Fruit fly (Drosophila melanogaster) whole organism, embryonic: ENCODE data around the gene RabX6.

Source experiments
- Adf1 ChIP-seq: fragments of 200-800 bp; sonication (Bioruptor generic); IDR thresholded peaks from 2 replicates; pipeline ENCODE4 v1.3.6; 2022; ENCODE audit warnings: missing biosample characterization, missing genetic modification characterization
- Asciz ChIP-seq: fragments of 200-800 bp; sonication (Bioruptor generic); optimal IDR thresholded peaks from 2 replicates; lab custom pipeline; 2017; ENCODE audit warnings: missing biosample characterization, mild to moderate bottlenecking, missing genetic modification characterization, missing genetic modification reagents
- Atf-2 ChIP-seq: fragments of 200-800 bp; sonication (Bioruptor generic); optimal IDR thresholded peaks from 2 replicates; lab custom pipeline; 2016; ENCODE audit warnings: missing biosample characterization, missing genetic modification characterization
- Bgb ChIP-seq: fragments of 200-800 bp; sonication (Bioruptor generic); IDR thresholded peaks from 2 replicates; pipeline ENCODE4 v1.3.6; 2022; ENCODE audit warnings: missing biosample characterization, missing genetic modification characterization; ENCODE audit not compliant: partially characterized antibody
- CG1024 ChIP-seq: fragments of 200-800 bp; sonication (Bioruptor generic); IDR thresholded peaks from 2 replicates; pipeline ENCODE4 v1.3.6; 2022; ENCODE audit warnings: missing biosample characterization, missing genetic modification characterization
- CG11560 ChIP-seq: fragments of 200-800 bp; sonication (Bioruptor generic); IDR thresholded peaks from 3 replicates; pipeline ENCODE4 v1.3.6; 2022; ENCODE audit warnings: missing biosample characterization, missing genetic modification characterization
- CG13287 ChIP-seq: fragments of 200-800 bp; sonication (Bioruptor generic); IDR thresholded peaks from 2 replicates; pipeline ENCODE4 v1.3.6; 2022; ENCODE audit warnings: missing biosample characterization, missing genetic modification characterization; ENCODE audit not compliant: partially characterized antibody
- CG13624 ChIP-seq: fragments of 200-800 bp; sonication (Bioruptor generic); optimal IDR thresholded peaks from 2 replicates; lab custom pipeline; 2016; ENCODE audit warnings: missing biosample characterization, missing genetic modification characterization
- CG14050 ChIP-seq: fragments of 200-800 bp; sonication (Bioruptor generic); IDR thresholded peaks from 3 replicates; pipeline ENCODE4 v1.3.6; 2022; ENCODE audit warnings: missing biosample characterization, missing genetic modification characterization
- CG1602 ChIP-seq: fragments of 200-800 bp; sonication (Bioruptor generic); optimal IDR thresholded peaks from 3 replicates; lab custom pipeline; 2016; ENCODE audit warnings: missing biosample characterization, missing genetic modification characterization
- CG1647 ChIP-seq: fragments of 200-800 bp; sonication (Bioruptor generic); optimal IDR thresholded peaks from 3 replicates; lab custom pipeline; 2016; ENCODE audit warnings: missing biosample characterization, missing genetic modification characterization
- CG18476 ChIP-seq: fragments of 200-800 bp; sonication (Bioruptor generic); optimal IDR thresholded peaks from 2 replicates; lab custom pipeline; 2016; ENCODE audit warnings: missing biosample characterization, mild to moderate bottlenecking, missing genetic modification characterization
- CG4282 ChIP-seq: fragments of 200-800 bp; sonication (Bioruptor generic); optimal IDR thresholded peaks from 2 replicates; lab custom pipeline; 2016; ENCODE audit warnings: missing biosample characterization, missing genetic modification characterization
- CG43689 ChIP-seq: fragments of 200-800 bp; sonication (Bioruptor generic); IDR thresholded peaks from 2 replicates; pipeline ENCODE4 v1.3.6; 2022; ENCODE audit warnings: missing biosample characterization, missing genetic modification characterization
- CG4707 ChIP-seq: fragments of 200-800 bp; sonication (Bioruptor generic); optimal IDR thresholded peaks from 2 replicates; lab custom pipeline; 2018; ENCODE audit warnings: missing biosample characterization, mild to moderate bottlenecking, missing genetic modification characterization, moderate library complexity
- CG4854 ChIP-seq: fragments of 200-800 bp; sonication (Bioruptor generic); optimal IDR thresholded peaks from 2 replicates; lab custom pipeline; 2016; ENCODE audit warnings: missing biosample characterization, missing genetic modification characterization, inconsistent platforms
- CG6683 ChIP-seq: fragments of 200-800 bp; sonication (Bioruptor generic); optimal IDR thresholded peaks from 2 replicates; lab custom pipeline; 2017; ENCODE audit warnings: missing biosample characterization, mild to moderate bottlenecking, missing genetic modification characterization, missing genetic modification reagents
- CG6854 ChIP-seq: fragments of 200-800 bp; sonication (Bioruptor generic); optimal IDR thresholded peaks from 3 replicates; lab custom pipeline; 2017; ENCODE audit warnings: missing biosample characterization, mild to moderate bottlenecking, missing genetic modification characterization
- CG8924 ChIP-seq: fragments of 200-800 bp; optimal IDR thresholded peaks from 3 replicates; lab custom pipeline; 2019; ENCODE audit warnings: missing biosample characterization, mild to moderate bottlenecking, missing genetic modification characterization, moderate library complexity
- Dbx ChIP-seq: fragments of 200-800 bp; sonication (Bioruptor generic); IDR thresholded peaks from 3 replicates; pipeline ENCODE4 v1.3.6; 2022; ENCODE audit warnings: missing biosample characterization, missing genetic modification characterization
- Dll ChIP-seq: fragments of 200-800 bp; sonication (Bioruptor generic); IDR thresholded peaks from 4 replicates; pipeline ENCODE4 v1.3.6; 2022; ENCODE audit warnings: missing biosample characterization, missing genetic modification characterization; ENCODE audit not compliant: partially characterized antibody
- ERR ChIP-seq: fragments of 200-800 bp; sonication (Bioruptor generic); optimal IDR thresholded peaks from 2 replicates; lab custom pipeline; 2016; ENCODE audit warnings: missing biosample characterization, missing genetic modification characterization
- Lim3 ChIP-seq: fragments of 200-800 bp; sonication (Bioruptor generic); IDR thresholded peaks from 2 replicates; pipeline ENCODE4 v1.3.6; 2022; ENCODE audit warnings: missing biosample characterization, missing genetic modification characterization
- NC2β ChIP-seq: fragments of 200-800 bp; sonication (Bioruptor generic); optimal IDR thresholded peaks from 2 replicates; lab custom pipeline; 2016; ENCODE audit warnings: missing biosample characterization, missing genetic modification characterization
- NK7.1 ChIP-seq: fragments of 200-800 bp; sonication (Bioruptor generic); optimal IDR thresholded peaks from 3 replicates; lab custom pipeline; 2016; ENCODE audit warnings: missing biosample characterization, missing genetic modification characterization
- Neu2 ChIP-seq: fragments of 200-800 bp; sonication (Bioruptor generic); optimal IDR thresholded peaks from 3 replicates; lab custom pipeline; 2016; ENCODE audit warnings: missing biosample characterization, missing genetic modification characterization, borderline replicate concordance
- Nf-YB ChIP-seq: fragments of 200-800 bp; sonication (Bioruptor generic); optimal IDR thresholded peaks from 3 replicates; lab custom pipeline; 2019; ENCODE audit warnings: missing biosample characterization, mild to moderate bottlenecking, missing genetic modification characterization, moderate library complexity
- Sry-β ChIP-seq: fragments of 200-800 bp; sonication (Bioruptor generic); optimal IDR thresholded peaks from 2 replicates; lab custom pipeline; 2018; ENCODE audit warnings: missing biosample characterization, mild to moderate bottlenecking, missing genetic modification characterization, moderate library complexity
- Ssrp ChIP-seq: fragments of 200-800 bp; sonication (Bioruptor generic); optimal IDR thresholded peaks from 2 replicates; lab custom pipeline; 2018; ENCODE audit warnings: missing biosample characterization, mild to moderate bottlenecking, missing genetic modification characterization, moderate library complexity
- Stat92E ChIP-seq, 3 experiments: fragments of >200 bp in 2 of 3; fragments of 200-800 bp in 1 of 3; sonication (Bioruptor generic) in 1 of 3; optimal IDR thresholded peaks; 2 replicates each; lab custom pipeline; 2017 to 2019; ENCODE audit warnings: missing biosample characterization in 3 of 3, missing genetic modification characterization in 3 of 3, mild to moderate bottlenecking in 1 of 3, moderate library complexity in 1 of 3
- TFAM ChIP-seq: fragments of 200-800 bp; sonication (Bioruptor generic); optimal IDR thresholded peaks from 2 replicates; lab custom pipeline; 2017; ENCODE audit warnings: missing biosample characterization, missing genetic modification characterization, inconsistent platforms
- Usf ChIP-seq: fragments of 200-800 bp; sonication (Bioruptor generic); optimal IDR thresholded peaks from 2 replicates; lab custom pipeline; 2017; ENCODE audit warnings: missing genotype, missing biosample characterization, missing genetic modification characterization
- bsh ChIP-seq, 2 experiments: fragments of 200-800 bp; sonication (Bioruptor generic); optimal IDR thresholded peaks; 2 replicates each; lab custom pipeline; 2017 to 2018; ENCODE audit warnings: mild to moderate bottlenecking in 2 of 2, missing biosample characterization in 2 of 2, missing genetic modification characterization in 2 of 2, moderate library complexity in 1 of 2
- ci ChIP-seq: fragments of 200-800 bp; sonication (Bioruptor generic); IDR thresholded peaks from 3 replicates; pipeline ENCODE4 v1.3.6; 2022; ENCODE audit warnings: missing biosample characterization, missing genetic modification characterization
- en ChIP-seq: fragments of 200-800 bp; sonication (Bioruptor generic); optimal IDR thresholded peaks from 2 replicates; lab custom pipeline; 2016; ENCODE audit warnings: missing biosample characterization, missing genetic modification characterization
- fd64A ChIP-seq: fragments of 200-800 bp; sonication (Bioruptor generic); optimal IDR thresholded peaks from 3 replicates; lab custom pipeline; 2018; ENCODE audit warnings: missing biosample characterization, mild to moderate bottlenecking, missing genetic modification characterization
- gfzf ChIP-seq: fragments of 200-800 bp; sonication (Bioruptor generic); optimal IDR thresholded peaks from 2 replicates; lab custom pipeline; 2016; ENCODE audit warnings: missing biosample characterization, mild to moderate bottlenecking, missing genetic modification characterization, moderate library complexity
- her ChIP-seq: fragments of 200-800 bp; sonication (Bioruptor generic); optimal IDR thresholded peaks from 2 replicates; lab custom pipeline; 2016; ENCODE audit warnings: missing biosample characterization, missing genetic modification characterization
- insv ChIP-seq, 2 experiments: fragments of 200-800 bp; sonication (Bioruptor generic); optimal IDR thresholded peaks; 3 replicates each; lab custom pipeline; 2016 to 2018; ENCODE audit warnings: missing biosample characterization in 2 of 2, missing genetic modification characterization in 2 of 2
- jumu ChIP-seq: fragments of 200-800 bp; sonication (Bioruptor generic); optimal IDR thresholded peaks from 3 replicates; lab custom pipeline; 2016; ENCODE audit warnings: missing biosample characterization, missing genetic modification characterization
- ken ChIP-seq: fragments of 200-800 bp; sonication (Bioruptor generic); IDR thresholded peaks from 3 replicates; pipeline ENCODE4 v1.3.6; 2022; ENCODE audit warnings: missing biosample characterization, missing genetic modification characterization
- peb ChIP-seq: fragments of 200-800 bp; sonication (Bioruptor generic); IDR thresholded peaks from 2 replicates; pipeline ENCODE4 v1.3.6; 2022; ENCODE audit warnings: missing biosample characterization, missing genetic modification characterization
- pita ChIP-seq: fragments of 200-800 bp; sonication (Bioruptor generic); optimal IDR thresholded peaks from 2 replicates; lab custom pipeline; 2017; ENCODE audit warnings: missing biosample characterization, mild to moderate bottlenecking, missing genetic modification characterization
- repo ChIP-seq: fragments of 200-800 bp; sonication (Bioruptor generic); optimal IDR thresholded peaks from 2 replicates; lab custom pipeline; 2016; ENCODE audit warnings: missing biosample characterization, missing genetic modification characterization
- sim ChIP-seq: fragments of 200-800 bp; sonication (Bioruptor generic); IDR thresholded peaks from 2 replicates; pipeline ENCODE4 v1.3.6; 2022; ENCODE audit warnings: missing biosample characterization, missing genetic modification characterization
- slbo ChIP-seq: fragments of 200-800 bp; sonication (Bioruptor generic); IDR thresholded peaks from 2 replicates; pipeline ENCODE4 v1.3.6; 2022; ENCODE audit warnings: missing biosample characterization, missing genetic modification characterization
- sna ChIP-seq: fragments of 200-800 bp; sonication (Bioruptor generic); IDR thresholded peaks from 2 replicates; pipeline ENCODE4 v1.3.6; 2022; ENCODE audit warnings: missing biosample characterization, missing genetic modification characterization; ENCODE audit not compliant: partially characterized antibody
- ttk ChIP-seq: fragments of 200-800 bp; sonication (Bioruptor generic); IDR thresholded peaks from 2 replicates; pipeline ENCODE4 v2.1.2; 2022; ENCODE audit warnings: missing biosample characterization, missing genetic modification characterization
- wek ChIP-seq: fragments of 200-800 bp; sonication (Bioruptor generic); optimal IDR thresholded peaks from 3 replicates; lab custom pipeline; 2018; ENCODE audit warnings: missing biosample characterization, mild to moderate bottlenecking, missing genetic modification characterization, moderate library complexity

The RabX6 gene

dm6 chr3L:648155-649024 lies 41.9 kb upstream of the RabX6 start, which contains the start of gene Gale (continued):
- no peak for TF ChIP-seq insv (GFP tag; optimal IDR thresholded peaks at IDR 0.05; lab: Kevin White, UChicago)
- TF ChIP-seq CG13287 (GFP tag; lab: Robert Waterston, UW), result peak; percentile 76
- TF ChIP-seq CG43689 (GFP tag; lab: Robert Waterston, UW), result no peak
- no peak for TF ChIP-seq CG8924
- no peak for TF ChIP-seq CG4282 (GFP tag; lab: Kevin White, UChicago)
- TF ChIP-seq Dbx (GFP tag; lab: Robert Waterston, UW), result 0 out of 3 replicates have a peak, but pooled peaks have one; percentile 28
- TF ChIP-seq slbo (GFP tag; lab: Robert Waterston, UW), result peak; percentile 20; the same call in 1 of the 2 replicates
- TF ChIP-seq Asciz (GFP tag; lab: Kevin White, UChicago), result no peak
- TF ChIP-seq en (GFP tag; lab: Kevin White, UChicago), result no peak
- TF ChIP-seq Dll (GFP tag; lab: Robert Waterston, UW), result peak; percentile 74; the same call in 3 of the 4 replicates
- no peak for TF ChIP-seq CG1024 (GFP tag; lab: Robert Waterston, UW)
- TF ChIP-seq TFAM (GFP tag; lab: Kevin White, UChicago), result no peak
- no peak for TF ChIP-seq CG1602 (GFP tag; lab: Kevin White, UChicago)
- no peak for TF ChIP-seq pita (GFP tag; lab: Kevin White, UChicago)
- peak; percentile 48; the same call in 1 of the 3 replicates for TF ChIP-seq ci (GFP tag; lab: Robert Waterston, UW)
- no peak for TF ChIP-seq CG14050
- no peak for TF ChIP-seq Lim3 (GFP tag; lab: Robert Waterston, UW)
- no peak for TF ChIP-seq CG6683 (GFP tag; lab: Kevin White, UChicago)
- peak; percentile 7; the same call in 1 of the 2 replicates for TF ChIP-seq Adf1
- peak; percentile 7 for TF ChIP-seq gfzf (GFP tag; lab: Kevin White, UChicago)
- no peak for TF ChIP-seq Atf-2 (GFP tag; lab: Kevin White, UChicago)
- TF ChIP-seq her (GFP tag; lab: Kevin White, UChicago), result no peak
- no peak for TF ChIP-seq Usf (GFP tag; lab: Kevin White, UChicago)
- TF ChIP-seq bsh (GFP tag; optimal IDR thresholded peaks at IDR 0.05; lab: Kevin White, UChicago), result no peak
- no peak for TF ChIP-seq NK7.1 (GFP tag; lab: Kevin White, UChicago)
- TF ChIP-seq CG4707 (GFP tag; lab: Kevin White, UChicago), result no peak
- no peak for TF ChIP-seq CG4854 (GFP tag; lab: Kevin White, UChicago)
- no peak for TF ChIP-seq Ssrp (tag; lab: Kevin White, UChicago)
- TF ChIP-seq CG6854, result no peak
- peak; percentile 55; the same call in 2 of the 3 replicates for TF ChIP-seq CG11560
- no peak for TF ChIP-seq ken
- TF ChIP-seq Nf-YB (GFP tag; lab: Kevin White, UChicago), result no peak
- TF ChIP-seq CG18476 (GFP tag; lab: Kevin White, UChicago), result no peak
- no peak for TF ChIP-seq Sry-β (GFP tag; lab: Kevin White, UChicago)
- TF ChIP-seq Bgb (GFP tag; lab: Robert Waterston, UW), result peak; percentile 75
- no peak for TF ChIP-seq Stat92E (GFP tag; optimal IDR thresholded peaks at IDR 0.05; lab: Kevin White, UChicago)
- no peak for TF ChIP-seq wek
- TF ChIP-seq ttk (GFP tag; lab: Robert Waterston, UW), result no peak
- no peak for TF ChIP-seq repo (GFP tag; lab: Kevin White, UChicago)
- no peak for TF ChIP-seq fd64A
- peak; percentile 46 for TF ChIP-seq CG13624 (GFP tag; lab: Kevin White, UChicago)
- peak; percentile 2 for TF ChIP-seq jumu (GFP tag; lab: Kevin White, UChicago)
- TF ChIP-seq peb (GFP tag; lab: Robert Waterston, UW), result no peak
- TF ChIP-seq ERR, result no peak
- TF ChIP-seq sna (GFP tag; lab: Robert Waterston, UW), result peak; percentile 48; the same call in 1 of the 2 replicates
- TF ChIP-seq NC2β (GFP tag; lab: Kevin White, UChicago), result no peak
- TF ChIP-seq Neu2 (GFP tag; lab: Kevin White, UChicago), result no peak
- TF ChIP-seq CG1647 (GFP tag; lab: Kevin White, UChicago), result peak; percentile 8
- TF ChIP-seq sim (GFP tag; lab: Robert Waterston, UW), result no peak
